Fruit fly (Drosophila melanogaster): ENCODE measurements around the gene Sirt1.
A peak's percentile ranks its signal among the peaks of the same experiment; 100 is the strongest.

Gene Sirt1

dm6 chr2L:13145035-13145683, 20.2 kb upstream of the Sirt1 start (continued):
- TF ChIP-seq salm (tag; optimal IDR thresholded peaks at IDR 0.05) (no peak), kah (GFP tag; optimal IDR thresholded peaks at IDR 0.05) (no peak), Nf-YB (GFP tag; optimal IDR thresholded peaks at IDR 0.05) (peak; percentile 35), CG10979 (tag; optimal IDR thresholded peaks at IDR 0.05) (no peak), CG5180 (GFP tag; optimal IDR thresholded peaks at IDR 0.05) (peak; percentile 45), Nf-YA (GFP tag; IDR thresholded peaks at IDR 0.05) (peak; percentile 54; the same call in 1 of the 2 replicates), Spps (tag; optimal IDR thresholded peaks at IDR 0.05) (no peak), CG11085 (GFP tag; IDR thresholded peaks at IDR 0.05) (peak; percentile 78), crc (GFP tag; optimal IDR thresholded peaks at IDR 0.05) (peak; percentile 47), slbo (GFP tag; IDR thresholded peaks at IDR 0.05) (peak; percentile 91), CG15514 (GFP tag; optimal IDR thresholded peaks at IDR 0.05) (peak; percentile 68), Sin3A (optimal IDR thresholded peaks at IDR 0.05) (no peak), ro (GFP tag; IDR thresholded peaks at IDR 0.05) (no peak), grau (tag; optimal IDR thresholded peaks at IDR 0.05) (peak; percentile 85), Abd-B (GFP tag; optimal IDR thresholded peaks at IDR 0.05) (peak; percentile 76), pum (GFP tag; optimal IDR thresholded peaks at IDR 0.05) (peak; percentile 69), nerfin-2 (GFP tag; IDR thresholded peaks at IDR 0.05; ENCODE audit: partially characterized antibody) (no peak), bowl (GFP tag; IDR thresholded peaks at IDR 0.05) (0 out of 2 replicates have a peak, but pooled peaks have one; percentile 28), insv (GFP tag; optimal IDR thresholded peaks at IDR 0.05) (no peak), CG1647 (GFP tag; optimal IDR thresholded peaks at IDR 0.05) (peak; percentile 45), CG6813 (GFP tag; optimal IDR thresholded peaks at IDR 0.05) (peak; percentile 67), Tbp (GFP tag; optimal IDR thresholded peaks at IDR 0.05) (no peak), Oaz (GFP tag; IDR thresholded peaks at IDR 0.05) (peak; percentile 55; the same call in 1 of the 2 replicates), lbe (GFP tag; optimal IDR thresholded peaks at IDR 0.05) (no peak), lola (GFP tag; optimal IDR thresholded peaks at IDR 0.05) (no peak), dati (GFP tag; IDR thresholded peaks at IDR 0.05) (no peak), Bteb2 (GFP tag; optimal IDR thresholded peaks at IDR 0.05) (peak; percentile 86), Trl (optimal IDR thresholded peaks at IDR 0.05) (no peak), Trl (GFP tag; optimal IDR thresholded peaks at IDR 0.05) (peak; percentile 74), CG30431 (GFP tag; optimal IDR thresholded peaks at IDR 0.05) (no peak), CG12659 (GFP tag; optimal IDR thresholded peaks at IDR 0.05) (peak; percentile 80), CG18262 (tag; optimal IDR thresholded peaks at IDR 0.05) (peak; percentile 62), CG18599 (GFP tag; optimal IDR thresholded peaks at IDR 0.05) (peak; percentile 87), Deaf1 (tag; optimal IDR thresholded peaks at IDR 0.05) (peak; percentile 47), ci (GFP tag; IDR thresholded peaks at IDR 0.05) (peak; percentile 37; the same call in 1 of the 3 replicates), CG9932 (GFP tag; IDR thresholded peaks at IDR 0.05) (peak; percentile 91), CG5953 (GFP tag; IDR thresholded peaks at IDR 0.05) (peak; percentile 32; the same call in 1 of the 2 replicates), sisA (GFP tag; IDR thresholded peaks at IDR 0.05) (peak; percentile 48; the same call in 1 of the 2 replicates), cg (GFP tag; optimal IDR thresholded peaks at IDR 0.05) (no peak), CG10565 (GFP tag; optimal IDR thresholded peaks at IDR 0.05) (no peak), tio (GFP tag; optimal IDR thresholded peaks at IDR 0.05) (peak; percentile 45), CG31224 (GFP tag; IDR thresholded peaks at IDR 0.05) (peak; percentile 64), CrebB (tag; optimal IDR thresholded peaks at IDR 0.05) (peak; percentile 26), luna (GFP tag; optimal IDR thresholded peaks at IDR 0.05) (peak; percentile 68), ERR (GFP tag; optimal IDR thresholded peaks at IDR 0.05) (peak; percentile 71), z (GFP tag; IDR thresholded peaks at IDR 0.05) (no peak), tup (GFP tag; optimal IDR thresholded peaks at IDR 0.05) (peak; percentile 29), trem (tag; optimal IDR thresholded peaks at IDR 0.05) (peak; percentile 3), Atf6 (GFP tag; IDR thresholded peaks at IDR 0.05) (peak; percentile 85), CG17612 (GFP tag; IDR thresholded peaks at IDR 0.05) (0 out of 2 replicates have a peak, but pooled peaks have one; percentile 50)

Data from whole organism, embryonic.